Worm (Caenorhabditis elegans): ENCODE measurements around the gene Y73B6BL.288.

- TF ChIP-seq lin-39 (tag; optimal IDR thresholded peaks at IDR 0.05) (no peak), fos-1 (tag; optimal IDR thresholded peaks at IDR 0.05) (no peak), eor-1 (tag; optimal IDR thresholded peaks at IDR 0.05) (no peak), nhr-237 (tag; optimal IDR thresholded peaks at IDR 0.05) (no peak), ztf-4 (tag; optimal IDR thresholded peaks at IDR 0.05) (no peak), mdl-1 (tag; optimal IDR thresholded peaks at IDR 0.05) (no peak), ama-1 (optimal IDR thresholded peaks at IDR 0.05) (no peak)
Observed at ce11 chrIV:6342431-6342830, at the start of gene Y73B6BL.288.
